Fruit fly (Drosophila melanogaster) whole organism, embryonic: ENCODE results near the gene CG11999.

Experiments used
- Adf1 ChIP-seq: fragments of 200-800 bp; sonication (Bioruptor generic); IDR thresholded peaks from 2 replicates; pipeline ENCODE4 v1.3.6; 2022; ENCODE audit warnings: missing biosample characterization, missing genetic modification characterization
- BEAF-32 ChIP-seq: fragments of 200-800 bp; sonication (Bioruptor generic); optimal IDR thresholded peaks from 3 replicates; lab custom pipeline; 2017; ENCODE audit warnings: missing biosample characterization, missing genetic modification characterization, mild to moderate bottlenecking, moderate library complexity, missing genetic modification reagents
- Bteb2 ChIP-seq: fragments of 200-800 bp; sonication (Bioruptor generic); optimal IDR thresholded peaks from 2 replicates; lab custom pipeline; 2016; ENCODE audit warnings: missing biosample characterization, missing genetic modification characterization
- CG10274 ChIP-seq: fragments of 200-800 bp; sonication (Bioruptor generic); optimal IDR thresholded peaks from 3 replicates; lab custom pipeline; 2017; ENCODE audit warnings: missing biosample characterization, mild to moderate bottlenecking, missing genetic modification characterization
- CG10321 ChIP-seq: fragments of 200-800 bp; sonication (Bioruptor generic); IDR thresholded peaks from 2 replicates; pipeline ENCODE4 v1.3.6; 2022; ENCODE audit warnings: missing biosample characterization, missing genetic modification characterization
- CG10366 ChIP-seq: fragments of 200-800 bp; sonication (Bioruptor generic); IDR thresholded peaks from 2 replicates; pipeline ENCODE4 v1.3.6; 2022; ENCODE audit warnings: missing biosample characterization, missing genetic modification characterization
- CG10959 ChIP-seq: fragments of 200-800 bp; sonication (Bioruptor generic); IDR thresholded peaks from 2 replicates; pipeline ENCODE4 v1.3.6; 2022; ENCODE audit warnings: missing biosample characterization, missing genetic modification characterization
- CG12236 ChIP-seq: fragments of 200-800 bp; sonication (Bioruptor generic); optimal IDR thresholded peaks from 2 replicates; lab custom pipeline; 2016; ENCODE audit warnings: missing biosample characterization, missing genetic modification characterization
- CG1233 ChIP-seq: fragments of 200-800 bp; sonication (Bioruptor generic); optimal IDR thresholded peaks from 4 replicates; lab custom pipeline; 2018; ENCODE audit warnings: missing biosample characterization, mild to moderate bottlenecking, missing genetic modification characterization
- CG12391 ChIP-seq: fragments of 200-800 bp; sonication (Bioruptor generic); optimal IDR thresholded peaks from 3 replicates; lab custom pipeline; 2018; ENCODE audit warnings: missing biosample characterization, mild to moderate bottlenecking, missing genetic modification characterization, moderate library complexity
- CG12942 ChIP-seq: fragments of 200-800 bp; sonication (Bioruptor generic); optimal IDR thresholded peaks from 3 replicates; lab custom pipeline; 2016; ENCODE audit warnings: missing biosample characterization, missing genetic modification characterization
- CG15601 ChIP-seq: fragments of 200-800 bp; sonication (Bioruptor generic); optimal IDR thresholded peaks from 3 replicates; lab custom pipeline; 2019; ENCODE audit warnings: missing biosample characterization, mild to moderate bottlenecking, missing genetic modification characterization, moderate library complexity
- CG18262 ChIP-seq: fragments of 200-800 bp; optimal IDR thresholded peaks from 3 replicates; lab custom pipeline; 2019; ENCODE audit warnings: missing biosample characterization, mild to moderate bottlenecking, missing genetic modification characterization, moderate library complexity
- CG1832 ChIP-seq: fragments of 200-800 bp; sonication (Bioruptor generic); optimal IDR thresholded peaks from 2 replicates; lab custom pipeline; 2017; ENCODE audit warnings: missing biosample characterization, mild to moderate bottlenecking, missing genetic modification characterization, inconsistent platforms
- CG18476 ChIP-seq: fragments of 200-800 bp; sonication (Bioruptor generic); optimal IDR thresholded peaks from 2 replicates; lab custom pipeline; 2016; ENCODE audit warnings: missing biosample characterization, mild to moderate bottlenecking, missing genetic modification characterization
- CG2199 ChIP-seq: fragments of 200-800 bp; sonication (Bioruptor generic); IDR thresholded peaks from 3 replicates; pipeline ENCODE4 v1.3.6; 2022; ENCODE audit warnings: missing biosample characterization, missing genetic modification characterization
- CG30020 ChIP-seq: fragments of 200-800 bp; optimal IDR thresholded peaks from 2 replicates; lab custom pipeline; 2019; ENCODE audit warnings: missing biosample characterization, mild to moderate bottlenecking, missing genetic modification characterization, moderate library complexity
- CG34224 ChIP-seq: fragments of 200-800 bp; sonication (Bioruptor generic); IDR thresholded peaks from 3 replicates; pipeline ENCODE4 v1.3.6; 2022; ENCODE audit warnings: missing biosample characterization, missing genetic modification characterization; ENCODE audit not compliant: partially characterized antibody
- CG6254 ChIP-seq: fragments of 200-800 bp; sonication (Bioruptor generic); optimal IDR thresholded peaks from 3 replicates; lab custom pipeline; 2017; ENCODE audit warnings: mild to moderate bottlenecking, missing biosample characterization, missing genetic modification reagents, missing genetic modification characterization
- CG6683 ChIP-seq: fragments of 200-800 bp; sonication (Bioruptor generic); optimal IDR thresholded peaks from 2 replicates; lab custom pipeline; 2017; ENCODE audit warnings: missing biosample characterization, mild to moderate bottlenecking, missing genetic modification characterization, missing genetic modification reagents
- CG6689 ChIP-seq: fragments of 200-800 bp; sonication (Bioruptor generic); IDR thresholded peaks from 2 replicates; pipeline ENCODE4 v1.3.6; 2022; ENCODE audit warnings: missing biosample characterization, missing genetic modification characterization
- CG7745 ChIP-seq: fragments of 200-800 bp; sonication (Bioruptor generic); optimal IDR thresholded peaks from 2 replicates; lab custom pipeline; 2018; ENCODE audit warnings: missing biosample characterization, mild to moderate bottlenecking, missing genetic modification characterization, moderate library complexity
- CG7987 ChIP-seq: fragments of 200-800 bp; sonication (Bioruptor generic); optimal IDR thresholded peaks from 2 replicates; lab custom pipeline; 2018; ENCODE audit warnings: missing biosample characterization, mild to moderate bottlenecking, missing genetic modification characterization, moderate library complexity
- CG8359 ChIP-seq: fragments of 200-800 bp; sonication (Bioruptor generic); optimal IDR thresholded peaks from 2 replicates; lab custom pipeline; 2017; ENCODE audit warnings: missing biosample characterization, mild to moderate bottlenecking, missing genetic modification characterization, borderline replicate concordance
- CG9609 ChIP-seq: fragments of 200-800 bp; sonication (Bioruptor generic); optimal IDR thresholded peaks from 3 replicates; lab custom pipeline; 2016; ENCODE audit warnings: missing biosample characterization, missing genetic modification characterization
- CG9876 ChIP-seq: fragments of 200-800 bp; sonication (Bioruptor generic); optimal IDR thresholded peaks from 2 replicates; lab custom pipeline; 2016; ENCODE audit warnings: missing biosample characterization, missing genetic modification characterization
- HLH54F ChIP-seq: fragments of 200-800 bp; sonication (Bioruptor generic); optimal IDR thresholded peaks from 3 replicates; lab custom pipeline; 2016; ENCODE audit warnings: missing biosample characterization, missing genetic modification characterization
- Hr39 ChIP-seq: fragments of >200 bp; optimal IDR thresholded peaks from 2 replicates; lab custom pipeline; 2017
- NC2α ChIP-seq: fragments of 200-800 bp; sonication (Bioruptor generic); optimal IDR thresholded peaks from 2 replicates; lab custom pipeline; 2016; ENCODE audit warnings: missing biosample characterization, missing genetic modification characterization
- Optix ChIP-seq: fragments of 200-800 bp; sonication (Bioruptor generic); IDR thresholded peaks from 3 replicates; pipeline ENCODE4 v1.3.6; 2022; ENCODE audit warnings: missing biosample characterization, missing genetic modification characterization
- Poxn ChIP-seq: fragments of 200-800 bp; sonication (Bioruptor generic); IDR thresholded peaks from 2 replicates; pipeline ENCODE4 v1.3.6; 2022; ENCODE audit warnings: missing biosample characterization, missing genetic modification characterization
- Sry-β ChIP-seq: fragments of 200-800 bp; sonication (Bioruptor generic); optimal IDR thresholded peaks from 2 replicates; lab custom pipeline; 2018; ENCODE audit warnings: missing biosample characterization, mild to moderate bottlenecking, missing genetic modification characterization, moderate library complexity
- abd-A ChIP-seq: fragments of 200-800 bp; sonication (Bioruptor generic); optimal IDR thresholded peaks from 3 replicates; lab custom pipeline; 2019; ENCODE audit warnings: missing biosample characterization, mild to moderate bottlenecking, missing genetic modification characterization, moderate library complexity
- amos ChIP-seq: fragments of 200-800 bp; sonication (Bioruptor generic); IDR thresholded peaks from 2 replicates; pipeline ENCODE4 v1.3.6; 2022; ENCODE audit warnings: missing biosample characterization, missing genetic modification characterization; ENCODE audit not compliant: partially characterized antibody
- chinmo ChIP-seq: fragments of 200-800 bp; sonication (Bioruptor generic); IDR thresholded peaks from 4 replicates; pipeline ENCODE4 v1.3.6; 2022; ENCODE audit warnings: missing biosample characterization, missing genetic modification characterization; ENCODE audit not compliant: partially characterized antibody
- fd102C ChIP-seq: fragments of 200-800 bp; sonication (Bioruptor generic); optimal IDR thresholded peaks from 2 replicates; lab custom pipeline; 2018; ENCODE audit warnings: missing biosample characterization, mild to moderate bottlenecking, missing genetic modification characterization, moderate library complexity
- gce ChIP-seq: fragments of 200-800 bp; sonication (Bioruptor generic); IDR thresholded peaks from 3 replicates; pipeline ENCODE4 v1.3.6; 2022; ENCODE audit warnings: missing biosample characterization, missing genetic modification characterization
- gsb-n ChIP-seq: fragments of 200-800 bp; sonication (Bioruptor generic); optimal IDR thresholded peaks from 3 replicates; lab custom pipeline; 2018; ENCODE audit warnings: missing biosample characterization, mild to moderate bottlenecking, missing genetic modification characterization
- gt ChIP-seq: fragments of 200-800 bp; sonication (Bioruptor generic); IDR thresholded peaks from 2 replicates; pipeline ENCODE4 v1.3.6; 2022; ENCODE audit warnings: missing biosample characterization, missing genetic modification characterization
- hb ChIP-seq: fragments of 200-800 bp; sonication (Bioruptor generic); IDR thresholded peaks from 3 replicates; pipeline ENCODE4 v1.3.6; 2022; ENCODE audit warnings: missing biosample characterization, missing genetic modification characterization; ENCODE audit not compliant: partially characterized antibody
- onecut ChIP-seq: fragments of 200-800 bp; sonication (Bioruptor generic); IDR thresholded peaks from 2 replicates; pipeline ENCODE4 v1.3.6; 2022; ENCODE audit warnings: missing biosample characterization, missing genetic modification characterization
- phol ChIP-seq: fragments of 200-800 bp; sonication (Bioruptor generic); optimal IDR thresholded peaks from 3 replicates; lab custom pipeline; 2018; ENCODE audit warnings: missing biosample characterization, mild to moderate bottlenecking, missing genetic modification characterization, moderate library complexity
- ro ChIP-seq: fragments of 200-800 bp; sonication (Bioruptor generic); IDR thresholded peaks from 2 replicates; pipeline ENCODE4 v1.3.6; 2022; ENCODE audit warnings: missing biosample characterization, missing genetic modification characterization
- slou ChIP-seq: fragments of 200-800 bp; sonication (Bioruptor generic); optimal IDR thresholded peaks from 3 replicates; lab custom pipeline; 2016; ENCODE audit warnings: missing biosample characterization, missing genetic modification characterization
- sob ChIP-seq: fragments of 200-800 bp; sonication (Bioruptor generic); IDR thresholded peaks from 2 replicates; pipeline ENCODE4 v1.3.6; 2022; ENCODE audit warnings: missing biosample characterization, missing genetic modification characterization
- sqz ChIP-seq: fragments of 200-800 bp; sonication (Bioruptor generic); optimal IDR thresholded peaks from 3 replicates; lab custom pipeline; 2018; ENCODE audit warnings: missing biosample characterization, mild to moderate bottlenecking, missing genetic modification characterization
- tin ChIP-seq: fragments of 200-800 bp; sonication (Bioruptor generic); optimal IDR thresholded peaks from 3 replicates; lab custom pipeline; 2016; ENCODE audit warnings: missing biosample characterization, missing genetic modification characterization
- tna ChIP-seq: fragments of 200-800 bp; sonication (Bioruptor generic); IDR thresholded peaks from 2 replicates; pipeline ENCODE4 v1.3.6; 2022; ENCODE audit warnings: missing biosample characterization, missing genetic modification characterization; ENCODE audit not compliant: partially characterized antibody
- unpg ChIP-seq: fragments of 200-800 bp; sonication (Bioruptor generic); optimal IDR thresholded peaks from 3 replicates; lab custom pipeline; 2018; ENCODE audit warnings: missing biosample characterization, mild to moderate bottlenecking, missing genetic modification characterization, moderate library complexity
- zfh2 ChIP-seq: fragments of 200-800 bp; sonication (Bioruptor generic); optimal IDR thresholded peaks from 2 replicates; lab custom pipeline; 2016; ENCODE audit warnings: missing biosample characterization, missing genetic modification characterization

CG11999 gene

DNA sequence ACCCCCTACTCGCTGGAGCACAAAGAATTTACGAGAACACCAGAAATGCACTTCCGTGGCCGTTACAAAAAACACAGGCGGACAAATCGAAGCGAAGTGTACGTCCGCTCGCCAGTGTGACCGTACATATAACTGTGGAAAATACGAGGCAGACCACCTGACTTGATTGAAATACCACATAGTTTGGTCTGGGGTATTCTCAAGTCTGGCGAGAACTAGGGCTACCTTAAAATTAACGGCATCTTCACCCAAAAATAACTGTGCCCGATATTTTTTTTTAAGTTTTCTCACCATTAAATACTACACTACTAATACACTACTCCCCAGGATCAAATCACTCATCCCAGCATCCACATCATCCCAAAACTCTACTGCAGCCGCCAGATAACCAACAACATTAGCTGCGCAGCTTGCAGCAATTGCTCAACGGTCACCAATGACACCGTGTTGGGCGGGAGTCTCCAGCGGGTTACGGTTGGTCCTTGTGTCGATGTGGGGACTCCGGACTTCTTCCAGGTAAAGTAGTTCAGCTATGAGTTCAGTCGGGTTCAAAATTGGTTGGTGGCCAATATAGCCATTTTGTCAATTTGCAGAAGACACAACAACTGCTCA is 13.7 kb upstream of the CG11999 start, which contains the start of gene Cerk (continued):
- TF ChIP-seq onecut (GFP tag; lab: Robert Waterston, UW) (peak; percentile 51), sob (GFP tag; lab: Robert Waterston, UW) (peak; percentile 75), CG30020 (tag; lab: Kevin White, UChicago) (peak; percentile 23), phol (tag; lab: Kevin White, UChicago) (peak; percentile 46), tna (peak; percentile 17; the same call in 1 of the 2 replicates), CG10366 (peak; percentile 34; the same call in 1 of the 2 replicates), CG8359 (GFP tag; lab: Kevin White, UChicago) (no peak), gsb-n (no peak), gce (GFP tag; lab: Robert Waterston, UW) (no peak), zfh2 (GFP tag; lab: Kevin White, UChicago) (peak; percentile 36), chinmo (GFP tag; lab: Robert Waterston, UW) (peak; percentile 89), CG9609 (GFP tag; lab: Kevin White, UChicago) (peak; percentile 32), CG18476 (no peak), CG2199 (GFP tag; lab: Robert Waterston, UW) (0 out of 3 replicates have a peak, but pooled peaks have one; percentile 25), CG6689 (no peak), CG7745 (tag; lab: Kevin White, UChicago) (no peak), Poxn (GFP tag; lab: Robert Waterston, UW) (no peak), HLH54F (peak; percentile 28), sqz (GFP tag; lab: Kevin White, UChicago) (no peak), CG7987 (GFP tag; lab: Kevin White, UChicago) (peak; percentile 55), CG10274 (GFP tag; lab: Kevin White, UChicago) (no peak), CG6683 (GFP tag; lab: Kevin White, UChicago) (no peak), CG18262 (tag; lab: Kevin White, UChicago) (no peak), Sry-β (GFP tag; lab: Kevin White, UChicago) (peak; percentile 56), tin (no peak), ro (GFP tag; lab: Robert Waterston, UW) (no peak), CG12391 (tag; lab: Kevin White, UChicago) (peak; percentile 39), CG15601 (tag; lab: Kevin White, UChicago) (peak; percentile 16), CG10321 (GFP tag; lab: Robert Waterston, UW) (no peak), abd-A (tag; lab: Kevin White, UChicago) (no peak), amos (GFP tag; lab: Robert Waterston, UW) (peak; percentile 69; the same call in 1 of the 2 replicates), CG9876 (GFP tag; lab: Kevin White, UChicago) (peak; percentile 62), NC2α (GFP tag; lab: Kevin White, UChicago) (no peak), gt (GFP tag; lab: Robert Waterston, UW) (no peak), CG1233 (GFP tag; lab: Kevin White, UChicago) (peak; percentile 13), CG6254 (GFP tag; lab: Kevin White, UChicago) (no peak), Adf1 (no peak), unpg (peak; percentile 23), CG12236 (GFP tag; lab: Kevin White, UChicago) (no peak), CG1832 (GFP tag; lab: Kevin White, UChicago) (no peak), hb (GFP tag; lab: Robert Waterston, UW) (no peak), CG10959 (GFP tag; lab: Robert Waterston, UW) (no peak), BEAF-32 (GFP tag; lab: Kevin White, UChicago) (peak; percentile 68), fd102C (GFP tag; lab: Kevin White, UChicago) (no peak), CG12942 (GFP tag; lab: Kevin White, UChicago) (peak; percentile 17), Hr39 (lab: Kevin White, UChicago) (no peak), slou (GFP tag; lab: Kevin White, UChicago) (no peak), CG34224 (GFP tag; lab: Robert Waterston, UW) (no peak), Optix (GFP tag; lab: Robert Waterston, UW) (0 out of 3 replicates have a peak, but pooled peaks have one; percentile 37), Bteb2 (GFP tag; lab: Kevin White, UChicago) (no peak)
